Fruit fly (Drosophila melanogaster): ENCODE measurements around the gene rn.

DNA sequence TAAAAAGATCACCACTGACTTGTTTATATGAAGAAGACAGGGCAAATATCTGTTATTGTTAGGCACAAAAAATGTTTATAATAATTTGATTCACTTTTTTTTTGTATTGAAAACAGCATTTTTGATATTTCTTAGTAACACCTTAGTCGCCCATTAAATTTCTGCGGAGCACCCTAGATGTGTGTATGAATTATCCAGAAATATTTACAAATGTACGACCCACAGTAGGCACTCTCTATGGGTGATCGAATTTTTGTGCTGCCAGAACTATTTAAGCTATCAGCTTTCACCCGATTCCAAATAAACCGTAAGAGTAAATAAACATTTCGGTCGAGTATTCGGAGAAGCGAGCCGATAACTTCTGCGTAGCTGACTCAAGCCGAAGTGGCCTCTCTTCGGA, 23.8 kb downstream of the rn start, which contains the start of gene RacGAP84C:
- TF ChIP-seq CTCF (optimal IDR thresholded peaks at IDR 0.05) (no peak), CG8478 (optimal IDR thresholded peaks at IDR 0.05) (no peak)
